Fruit fly (Drosophila melanogaster) whole organism, prepupa: Measurements from ENCODE around the gene eIF3d1.

Experiments used
- Blimp-1 ChIP-seq: fragments of 200-800 bp; sonication (Bioruptor generic); optimal IDR thresholded peaks from 3 replicates; lab custom pipeline; 2017; ENCODE audit warnings: missing biosample characterization, missing genetic modification characterization, mild to moderate bottlenecking, moderate library complexity, missing genetic modification reagents
- CG10669 ChIP-seq: fragments of 200-800 bp; sonication (Bioruptor generic); optimal IDR thresholded peaks from 3 replicates; lab custom pipeline; 2018; ENCODE audit warnings: missing biosample characterization, mild to moderate bottlenecking, missing genetic modification characterization, moderate library complexity
- CG11294 ChIP-seq: fragments of 200-800 bp; sonication (Bioruptor generic); IDR thresholded peaks from 2 replicates; pipeline ENCODE4 v1.3.6; 2022; ENCODE audit warnings: missing biosample characterization, missing genetic modification characterization
- CG11902 ChIP-seq: fragments of 200-800 bp; sonication (Bioruptor generic); optimal IDR thresholded peaks from 3 replicates; lab custom pipeline; 2016; ENCODE audit warnings: missing biosample characterization, missing genetic modification characterization
- CG15336 ChIP-seq: fragments of 200-800 bp; sonication (Bioruptor generic); IDR thresholded peaks from 2 replicates; pipeline ENCODE4 v1.3.6; 2022; ENCODE audit warnings: missing biosample characterization, missing genetic modification characterization
- CG1621 ChIP-seq: fragments of 200-800 bp; sonication (Bioruptor generic); optimal IDR thresholded peaks from 3 replicates; lab custom pipeline; 2018; ENCODE audit warnings: missing biosample characterization, mild to moderate bottlenecking, missing genetic modification characterization
- CG16779 ChIP-seq: fragments of 200-800 bp; sonication (Bioruptor generic); optimal IDR thresholded peaks from 3 replicates; lab custom pipeline; 2017; ENCODE audit warnings: missing biosample characterization, mild to moderate bottlenecking, missing genetic modification characterization
- CG3032 ChIP-seq: fragments of 200-800 bp; optimal IDR thresholded peaks from 2 replicates; lab custom pipeline; 2019; ENCODE audit warnings: missing biosample characterization, mild to moderate bottlenecking, missing genetic modification characterization, moderate library complexity
- CG31627 ChIP-seq: fragments of 200-800 bp; sonication (Bioruptor generic); optimal IDR thresholded peaks from 3 replicates; lab custom pipeline; 2016; ENCODE audit warnings: missing biosample characterization, missing genetic modification characterization
- CG32006 ChIP-seq: fragments of 200-800 bp; sonication (Bioruptor generic); optimal IDR thresholded peaks from 3 replicates; lab custom pipeline; 2017; ENCODE audit warnings: missing biosample characterization, mild to moderate bottlenecking, missing genetic modification characterization
- CG34406 ChIP-seq: fragments of 200-800 bp; sonication (Bioruptor generic); optimal IDR thresholded peaks from 3 replicates; lab custom pipeline; 2016; ENCODE audit warnings: missing biosample characterization, missing genetic modification characterization
- CG4318 ChIP-seq: fragments of 200-800 bp; sonication (Bioruptor generic); optimal IDR thresholded peaks from 3 replicates; lab custom pipeline; 2017; ENCODE audit warnings: missing biosample characterization, mild to moderate bottlenecking, missing genetic modification characterization
- CG6163 ChIP-seq: fragments of 200-800 bp; sonication (Bioruptor generic); IDR thresholded peaks from 3 replicates; pipeline ENCODE4 v1.3.6; 2022; ENCODE audit warnings: missing biosample characterization, missing genetic modification characterization
- CG6808 ChIP-seq: fragments of 200-800 bp; sonication (Bioruptor generic); optimal IDR thresholded peaks from 3 replicates; lab custom pipeline; 2017; ENCODE audit warnings: missing biosample characterization, missing genetic modification characterization, mild to moderate bottlenecking, moderate library complexity, missing genetic modification reagents
- CG6854 ChIP-seq: fragments of 200-800 bp; sonication (Bioruptor generic); optimal IDR thresholded peaks from 2 replicates; lab custom pipeline; 2017; ENCODE audit warnings: missing biosample characterization, mild to moderate bottlenecking, missing genetic modification characterization
- CG7368 ChIP-seq: fragments of 200-800 bp; sonication (Bioruptor generic); optimal IDR thresholded peaks from 3 replicates; lab custom pipeline; 2016; ENCODE audit warnings: missing biosample characterization, missing genetic modification characterization
- CG8119 ChIP-seq: fragments of 200-800 bp; sonication (Bioruptor generic); IDR thresholded peaks from 3 replicates; pipeline ENCODE4 v1.3.6; 2022; ENCODE audit warnings: missing biosample characterization, missing genetic modification characterization
- CG8632 ChIP-seq: fragments of 200-800 bp; sonication (Bioruptor generic); optimal IDR thresholded peaks from 3 replicates; lab custom pipeline; 2016; ENCODE audit warnings: missing biosample characterization, missing genetic modification characterization
- CG9139 ChIP-seq: fragments of 200-800 bp; sonication (Bioruptor generic); optimal IDR thresholded peaks from 3 replicates; lab custom pipeline; 2017; ENCODE audit warnings: missing biosample characterization, mild to moderate bottlenecking, missing genetic modification characterization
- Eip75B ChIP-seq: fragments of 200-800 bp; sonication (Bioruptor generic); optimal IDR thresholded peaks from 3 replicates; lab custom pipeline; 2016; ENCODE audit warnings: missing biosample characterization, missing genetic modification characterization
- Eip78C ChIP-seq: fragments of 200-800 bp; sonication (Bioruptor generic); peaks from one replicate; lab custom pipeline; 2016; ENCODE audit warnings: missing biosample characterization, missing genetic modification characterization
- Eip93F ChIP-seq: fragments of 200-800 bp; sonication (Bioruptor generic); optimal IDR thresholded peaks from 2 replicates; lab custom pipeline; 2016; ENCODE audit warnings: missing biosample characterization, mild to moderate bottlenecking, missing genetic modification characterization
- Ets21C ChIP-seq: fragments of 200-800 bp; sonication (Bioruptor generic); optimal IDR thresholded peaks from 3 replicates; lab custom pipeline; 2016; ENCODE audit warnings: missing biosample characterization, missing genetic modification characterization
- Ets96B ChIP-seq: fragments of 200-800 bp; optimal IDR thresholded peaks from 2 replicates; lab custom pipeline; 2019; ENCODE audit warnings: missing biosample characterization, mild to moderate bottlenecking, missing genetic modification characterization, moderate library complexity
- Gug ChIP-seq: fragments of 200-800 bp; sonication (Bioruptor generic); IDR thresholded peaks from 2 replicates; pipeline ENCODE4 v1.3.6; 2022; ENCODE audit warnings: missing biosample characterization, missing genetic modification characterization
- Hr39 ChIP-seq: fragments of 200-800 bp; sonication (Bioruptor generic); optimal IDR thresholded peaks from 2 replicates; lab custom pipeline; 2016; ENCODE audit warnings: missing biosample characterization, missing genetic modification characterization
- Lpt ChIP-seq: fragments of 200-800 bp; sonication (Bioruptor generic); optimal IDR thresholded peaks from 3 replicates; lab custom pipeline; 2016; ENCODE audit warnings: missing biosample characterization, missing genetic modification characterization
- Met ChIP-seq: fragments of 200-800 bp; sonication (Bioruptor generic); optimal IDR thresholded peaks from 3 replicates; lab custom pipeline; 2016; ENCODE audit warnings: missing biosample characterization, missing genetic modification characterization
- Smox ChIP-seq: fragments of 200-800 bp; sonication (Bioruptor generic); optimal IDR thresholded peaks from 3 replicates; lab custom pipeline; 2016; ENCODE audit warnings: missing biosample characterization, missing genetic modification characterization
- Sox14 ChIP-seq: fragments of 200-800 bp; sonication (Bioruptor generic); optimal IDR thresholded peaks from 3 replicates; lab custom pipeline; 2016; ENCODE audit warnings: missing biosample characterization, missing genetic modification characterization
- achi ChIP-seq: fragments of 200-800 bp; sonication (Bioruptor generic); optimal IDR thresholded peaks from 3 replicates; lab custom pipeline; 2016; ENCODE audit warnings: missing biosample characterization, missing genetic modification characterization
- acj6 ChIP-seq: fragments of 200-800 bp; sonication (Bioruptor generic); optimal IDR thresholded peaks from 3 replicates; lab custom pipeline; 2016; ENCODE audit warnings: missing biosample characterization, missing genetic modification characterization
- cyc ChIP-seq: fragments of 200-800 bp; sonication (Bioruptor generic); optimal IDR thresholded peaks from 3 replicates; lab custom pipeline; 2016; ENCODE audit warnings: missing biosample characterization, missing genetic modification characterization
- dac ChIP-seq: fragments of 200-800 bp; sonication (Bioruptor generic); optimal IDR thresholded peaks from 2 replicates; lab custom pipeline; 2017; ENCODE audit warnings: missing biosample characterization, mild to moderate bottlenecking, missing genetic modification characterization
- dsx ChIP-seq: fragments of 200-800 bp; optimal IDR thresholded peaks from 3 replicates; lab custom pipeline; 2019; ENCODE audit warnings: missing biosample characterization, mild to moderate bottlenecking, missing genetic modification characterization, moderate library complexity; ENCODE audit not compliant: poor library complexity, severe bottlenecking
- eg ChIP-seq: fragments of 200-800 bp; sonication (Bioruptor generic); IDR thresholded peaks from 3 replicates; pipeline ENCODE4 v1.3.6; 2022; ENCODE audit warnings: missing biosample characterization, missing genetic modification characterization
- esn ChIP-seq: fragments of 200-800 bp; sonication (Bioruptor generic); optimal IDR thresholded peaks from 2 replicates; lab custom pipeline; 2016; ENCODE audit warnings: missing biosample characterization, mild to moderate bottlenecking, missing genetic modification characterization, moderate library complexity
- fd59A ChIP-seq: fragments of 200-800 bp; sonication (Bioruptor generic); optimal IDR thresholded peaks from 2 replicates; lab custom pipeline; 2017; ENCODE audit warnings: missing biosample characterization, mild to moderate bottlenecking, missing genetic modification characterization, missing genetic modification reagents
- fkh ChIP-seq: fragments of 200-800 bp; sonication (Bioruptor generic); optimal IDR thresholded peaks from 3 replicates; lab custom pipeline; 2017; ENCODE audit warnings: missing biosample characterization, mild to moderate bottlenecking, missing genetic modification characterization, moderate library complexity
- net ChIP-seq: fragments of 200-800 bp; sonication (Bioruptor generic); optimal IDR thresholded peaks from 3 replicates; lab custom pipeline; 2016; ENCODE audit warnings: missing biosample characterization, missing genetic modification characterization
- salr ChIP-seq, 2 experiments: fragments of 200-800 bp; sonication (Bioruptor generic); optimal IDR thresholded peaks; 3 replicates each; lab custom pipeline; 2016 to 2018; ENCODE audit warnings: missing biosample characterization in 2 of 2, missing genetic modification characterization in 2 of 2, mild to moderate bottlenecking in 1 of 2
- spab ChIP-seq: fragments of 200-800 bp; sonication (Bioruptor generic); optimal IDR thresholded peaks from 2 replicates; lab custom pipeline; 2017; ENCODE audit warnings: missing biosample characterization, mild to moderate bottlenecking, missing genetic modification characterization, missing genetic modification reagents
- ss ChIP-seq, 2 experiments: fragments of 200-800 bp; sonication (Bioruptor generic); optimal IDR thresholded peaks; 2 replicates in 1 of 2; 3 replicates in 1 of 2; lab custom pipeline; 2017 to 2018; ENCODE audit warnings: mild to moderate bottlenecking in 2 of 2, missing biosample characterization in 2 of 2, missing genetic modification characterization in 2 of 2, moderate library complexity in 1 of 2
- svp ChIP-seq: fragments of 200-800 bp; sonication (Bioruptor generic); peaks from one replicate; lab custom pipeline; 2016; ENCODE audit warnings: missing biosample characterization, missing genetic modification characterization
- vri ChIP-seq: fragments of 200-800 bp; sonication (Bioruptor generic); optimal IDR thresholded peaks from 3 replicates; lab custom pipeline; 2016; ENCODE audit warnings: missing biosample characterization, mild to moderate bottlenecking, missing genetic modification characterization

The eIF3d1 gene

dm6 chr3R:23726740-23727139 is 46.9 kb downstream of the eIF3d1 start (continued):
- TF ChIP-seq CG8632 (GFP tag; lab: Kevin White, UChicago) (peak; percentile 53), ss (GFP tag; optimal IDR thresholded peaks at IDR 0.05; lab: Kevin White, UChicago) (peak in 1 of 2 experiments; percentile 49), esn (GFP tag; lab: Kevin White, UChicago) (peak; percentile 78), net (GFP tag; lab: Kevin White, UChicago) (peak; percentile 79), Smox (GFP tag; lab: Kevin White, UChicago) (peak; percentile 65), Ets21C (GFP tag; lab: Kevin White, UChicago) (peak; percentile 29), CG32006 (GFP tag; lab: Kevin White, UChicago) (peak; percentile 84), CG11294 (peak; percentile 70)

- TF ChIP-seq esn (GFP tag; lab: Kevin White, UChicago) (no peak), achi (no peak), ss (GFP tag; optimal IDR thresholded peaks at IDR 0.05; lab: Kevin White, UChicago) (no peak), fkh (GFP tag; lab: Kevin White, UChicago) (no peak), CG9139 (no peak)
Measured at dm6 chr3R:23727657-23728056, 47.8 kb downstream of the eIF3d1 start.

dm6 chr3R:23728086-23728485 is 48.2 kb downstream of the eIF3d1 start:
- no peak for TF ChIP-seq Ets21C (GFP tag; lab: Kevin White, UChicago)
- peak; percentile 46 for TF ChIP-seq dsx (GFP tag; lab: Kevin White, UChicago)
- no peak for TF ChIP-seq acj6 (GFP tag; lab: Kevin White, UChicago)
- TF ChIP-seq CG34406 (GFP tag; lab: Kevin White, UChicago), result no peak
- no peak for TF ChIP-seq CG4318 (GFP tag; lab: Kevin White, UChicago)
- TF ChIP-seq CG32006 (GFP tag; lab: Kevin White, UChicago), result peak; percentile 21
- peak; percentile 10 for TF ChIP-seq Lpt (GFP tag; lab: Kevin White, UChicago)
- TF ChIP-seq CG11294, result no peak
- no peak for TF ChIP-seq esn (GFP tag; lab: Kevin White, UChicago)
- TF ChIP-seq Eip75B, result peak; percentile 16
- peak; percentile 33 for TF ChIP-seq net (GFP tag; lab: Kevin White, UChicago)
- TF ChIP-seq CG8119 (GFP tag; lab: Robert Waterston, UW), result peak; percentile 74; the same call in 2 of the 3 replicates
- peak; percentile 65 for TF ChIP-seq CG6808 (GFP tag; lab: Kevin White, UChicago)
- TF ChIP-seq Smox (GFP tag; lab: Kevin White, UChicago), result no peak
- peak; percentile 10 for TF ChIP-seq achi
- peak; percentile 44 for TF ChIP-seq CG10669 (GFP tag; lab: Kevin White, UChicago)
- TF ChIP-seq Eip78C, result peak; percentile 71
- TF ChIP-seq CG6854, result no peak
- peak; percentile 60 to 77 for TF ChIP-seq ss (GFP tag; optimal IDR thresholded peaks at IDR 0.05; lab: Kevin White, UChicago)
- TF ChIP-seq Sox14 (GFP tag; lab: Kevin White, UChicago), result no peak
- TF ChIP-seq CG6163, result peak; percentile 81
- TF ChIP-seq Eip93F (GFP tag; lab: Kevin White, UChicago), result peak; percentile 1
- no peak for TF ChIP-seq Blimp-1 (GFP tag; lab: Kevin White, UChicago)
- TF ChIP-seq cyc, result no peak
- TF ChIP-seq CG9139, result peak; percentile 61
- TF ChIP-seq eg (GFP tag; lab: Robert Waterston, UW), result peak; percentile 78
- TF ChIP-seq CG31627 (GFP tag; lab: Kevin White, UChicago), result no peak
- peak; percentile 6 for TF ChIP-seq spab (GFP tag; lab: Kevin White, UChicago)
- peak; percentile 74 for TF ChIP-seq svp (GFP tag; lab: Kevin White, UChicago)
- no peak for TF ChIP-seq dac (GFP tag; lab: Kevin White, UChicago)
- no peak for TF ChIP-seq vri (GFP tag; lab: Kevin White, UChicago)
- peak; percentile 36; the same call in 1 of the 2 replicates for TF ChIP-seq CG15336
- peak; percentile 12 for TF ChIP-seq fkh (GFP tag; lab: Kevin White, UChicago)
- TF ChIP-seq CG8632 (GFP tag; lab: Kevin White, UChicago), result no peak
- TF ChIP-seq salr (GFP tag; optimal IDR thresholded peaks at IDR 0.05; lab: Kevin White, UChicago), result no peak
- no peak for TF ChIP-seq CG7368 (GFP tag; lab: Kevin White, UChicago)
- peak; percentile 66 for TF ChIP-seq CG16779 (tag; lab: Kevin White, UChicago)
- peak; percentile 16 for TF ChIP-seq Ets96B (tag; lab: Kevin White, UChicago)
- TF ChIP-seq Met (GFP tag; lab: Kevin White, UChicago), result no peak
- no peak for TF ChIP-seq CG11902 (GFP tag; lab: Kevin White, UChicago)
- TF ChIP-seq CG3032 (tag; lab: Kevin White, UChicago), result peak; percentile 27
- TF ChIP-seq CG1621 (tag; lab: Kevin White, UChicago), result peak; percentile 8
- TF ChIP-seq Gug (GFP tag; lab: Robert Waterston, UW), result no peak
- TF ChIP-seq fd59A (GFP tag; lab: Kevin White, UChicago), result no peak
- no peak for TF ChIP-seq Hr39
